Fruit fly (Drosophila melanogaster) S2 (cell line): ENCODE measurements around the gene Mst77F.

ENCODE experiments used
- CG8478 ChIP-seq: fragments of >200 bp; optimal IDR thresholded peaks from 2 replicates; lab custom pipeline; 2018
- CTCF ChIP-seq, 2 experiments: fragments of >200 bp; optimal IDR thresholded peaks; 2 replicates each; lab custom pipeline; 2018

DNA sequence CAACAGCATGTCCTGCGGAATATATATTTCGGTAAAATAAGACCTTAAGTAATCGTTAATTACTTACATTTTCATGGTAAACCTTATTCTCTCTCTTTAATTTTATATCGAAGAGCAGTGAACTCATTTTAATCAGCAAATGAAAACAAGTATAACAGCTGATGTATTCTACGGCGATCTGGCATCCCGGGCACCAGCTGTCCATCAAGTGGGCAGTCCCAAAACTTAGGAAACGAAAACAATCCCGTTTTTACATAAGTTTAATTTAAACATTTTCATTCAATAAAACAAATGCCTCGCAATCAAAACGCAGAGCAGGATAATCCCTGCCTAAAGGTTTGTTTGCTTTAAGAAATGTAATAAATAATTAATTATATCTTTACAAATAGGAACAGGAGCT is 48.5 kb downstream of the Mst77F start, which contains the start of the genes CG4074 and CG4186:
- TF ChIP-seq CTCF (optimal IDR thresholded peaks at IDR 0.05; lab: Kevin White, UChicago): peak in 1 of 2 experiments; percentile 9
- TF ChIP-seq CG8478 (lab: Kevin White, UChicago): no peak
